Worm (Caenorhabditis elegans): ENCODE measurements around the gene cin-4.

- TF ChIP-seq him-1 (tag; optimal IDR thresholded peaks at IDR 0.05), result no peak
- TF ChIP-seq W03F9.2 (tag; optimal IDR thresholded peaks at IDR 0.05), result no peak
Measured at ce11 chrII:7069866-7070265, 31.8 kb downstream of the cin-4 start, which contains the start of gene him-14.

Data from whole organism, L4/young adult.